Worm (Caenorhabditis elegans): Measurements from ENCODE around the gene cox-14.

- TF ChIP-seq pax-1 (tag; optimal IDR thresholded peaks at IDR 0.05): no peak
- TF ChIP-seq pha-4 (tag; optimal IDR thresholded peaks at IDR 0.05): no peak
- TF ChIP-seq nhr-11 (tag; optimal IDR thresholded peaks at IDR 0.05): no peak
- TF ChIP-seq pat-9 (tag; optimal IDR thresholded peaks at IDR 0.05): no peak
- TF ChIP-seq ref-2 (tag; optimal IDR thresholded peaks at IDR 0.05): no peak
- no peak for TF ChIP-seq pros-1 (tag; optimal IDR thresholded peaks at IDR 0.05)
- TF ChIP-seq pag-3 (tag; optimal IDR thresholded peaks at IDR 0.05; ENCODE audit: borderline replicate concordance): no peak
- no peak for TF ChIP-seq ceh-31 (tag; optimal IDR thresholded peaks at IDR 0.05)
- TF ChIP-seq nfya-1 (tag; optimal IDR thresholded peaks at IDR 0.05): no peak
- no peak for TF ChIP-seq fkh-10 (GFP tag; optimal IDR thresholded peaks at IDR 0.05)
- no peak for TF ChIP-seq ceh-2 (tag; optimal IDR thresholded peaks at IDR 0.05)
- TF ChIP-seq ceh-45 (GFP tag; IDR thresholded peaks at IDR 0.05): no peak
Observed at ce11 chrIII:10261682-10262081, 42.9 kb downstream of the cox-14 start, which contains the start of gene bbs-5.
